Fruit fly (Drosophila melanogaster) whole organism, embryonic: ENCODE results near the gene CG3777.

ENCODE experiments used
- Adf1 ChIP-seq: fragments of 200-800 bp; sonication (Bioruptor generic); IDR thresholded peaks from 2 replicates; pipeline ENCODE4 v1.3.6; 2022; ENCODE audit warnings: missing biosample characterization, missing genetic modification characterization
- B-H2 ChIP-seq: fragments of 200-800 bp; sonication (Bioruptor generic); optimal IDR thresholded peaks from 2 replicates; lab custom pipeline; 2018; ENCODE audit warnings: missing biosample characterization, mild to moderate bottlenecking, missing genetic modification characterization
- CG12744 ChIP-seq: fragments of 200-800 bp; sonication (Bioruptor generic); optimal IDR thresholded peaks from 2 replicates; lab custom pipeline; 2016; ENCODE audit warnings: missing biosample characterization, missing genetic modification characterization
- CG15479 ChIP-seq: fragments of 200-800 bp; sonication (Bioruptor generic); optimal IDR thresholded peaks from 3 replicates; lab custom pipeline; 2019; ENCODE audit warnings: missing biosample characterization, mild to moderate bottlenecking, missing genetic modification characterization, moderate library complexity
- CG15601 ChIP-seq: fragments of 200-800 bp; sonication (Bioruptor generic); optimal IDR thresholded peaks from 3 replicates; lab custom pipeline; 2019; ENCODE audit warnings: missing biosample characterization, mild to moderate bottlenecking, missing genetic modification characterization, moderate library complexity
- CG17328 ChIP-seq: fragments of 200-800 bp; sonication (Bioruptor generic); IDR thresholded peaks from 2 replicates; pipeline ENCODE4 v1.3.6; 2022; ENCODE audit warnings: missing biosample characterization, missing genetic modification characterization
- CG17359 ChIP-seq: fragments of 200-800 bp; sonication (Bioruptor generic); optimal IDR thresholded peaks from 3 replicates; lab custom pipeline; 2018; ENCODE audit warnings: missing biosample characterization, mild to moderate bottlenecking, missing genetic modification characterization, moderate library complexity
- CG17612 ChIP-seq: fragments of 200-800 bp; sonication (Bioruptor generic); IDR thresholded peaks from 2 replicates; pipeline ENCODE4 v1.3.6; 2022; ENCODE audit warnings: missing biosample characterization, missing genetic modification characterization
- CG18262 ChIP-seq: fragments of 200-800 bp; optimal IDR thresholded peaks from 3 replicates; lab custom pipeline; 2019; ENCODE audit warnings: missing biosample characterization, mild to moderate bottlenecking, missing genetic modification characterization, moderate library complexity
- CG2889 ChIP-seq: fragments of 200-800 bp; sonication (Bioruptor generic); IDR thresholded peaks from 3 replicates; pipeline ENCODE4 v1.3.6; 2022; ENCODE audit warnings: missing biosample characterization, missing genetic modification characterization
- CG42726 ChIP-seq: fragments of 200-800 bp; sonication (Bioruptor generic); IDR thresholded peaks from 2 replicates; pipeline ENCODE4 v1.3.6; 2022; ENCODE audit warnings: missing biosample characterization, missing genetic modification characterization; ENCODE audit not compliant: partially characterized antibody
- CG4617 ChIP-seq: fragments of 200-800 bp; sonication (Bioruptor generic); optimal IDR thresholded peaks from 3 replicates; lab custom pipeline; 2016; ENCODE audit warnings: missing biosample characterization, missing genetic modification characterization, borderline replicate concordance
- CG6175 ChIP-seq: fragments of 200-800 bp; sonication (Bioruptor generic); IDR thresholded peaks from 3 replicates; pipeline ENCODE4 v1.3.6; 2022; ENCODE audit warnings: missing biosample characterization, missing genetic modification characterization
- CG6654 ChIP-seq: fragments of 200-800 bp; sonication (Bioruptor generic); optimal IDR thresholded peaks from 2 replicates; lab custom pipeline; 2017; ENCODE audit warnings: missing biosample characterization, mild to moderate bottlenecking, missing genetic modification characterization
- CG7556 ChIP-seq: fragments of 200-800 bp; sonication (Bioruptor generic); optimal IDR thresholded peaks from 2 replicates; lab custom pipeline; 2017; ENCODE audit warnings: missing biosample characterization, mild to moderate bottlenecking, missing genetic modification characterization
- CG8281 ChIP-seq: fragments of 200-800 bp; sonication (Bioruptor generic); optimal IDR thresholded peaks from 2 replicates; lab custom pipeline; 2018; ENCODE audit warnings: missing biosample characterization, mild to moderate bottlenecking, missing genetic modification characterization, moderate library complexity
- CG8359 ChIP-seq: fragments of 200-800 bp; sonication (Bioruptor generic); optimal IDR thresholded peaks from 2 replicates; lab custom pipeline; 2017; ENCODE audit warnings: missing biosample characterization, mild to moderate bottlenecking, missing genetic modification characterization, borderline replicate concordance
- CkIIα-i1 ChIP-seq: fragments of 200-800 bp; sonication (Bioruptor generic); IDR thresholded peaks from 2 replicates; pipeline ENCODE4 v1.3.6; 2022; ENCODE audit warnings: missing biosample characterization, missing genetic modification characterization
- HHEX ChIP-seq: fragments of 200-800 bp; sonication (Bioruptor generic); optimal IDR thresholded peaks from 3 replicates; lab custom pipeline; 2017; ENCODE audit warnings: missing biosample characterization, mild to moderate bottlenecking, missing genetic modification characterization, missing genetic modification reagents
- HLH3B ChIP-seq: fragments of 200-800 bp; sonication (Bioruptor generic); IDR thresholded peaks from 2 replicates; pipeline ENCODE4 v1.3.6; 2022; ENCODE audit warnings: missing biosample characterization, missing genetic modification characterization
- Jarid2 ChIP-seq: fragments of 200-800 bp; sonication (Bioruptor generic); optimal IDR thresholded peaks from 3 replicates; lab custom pipeline; 2017; ENCODE audit warnings: mild to moderate bottlenecking, missing biosample characterization, missing genetic modification reagents, missing genetic modification characterization
- Kr ChIP-seq: fragments of 200-800 bp; sonication (Bioruptor generic); optimal IDR thresholded peaks from 2 replicates; lab custom pipeline; 2017; ENCODE audit warnings: missing biosample characterization, mild to moderate bottlenecking, missing genetic modification characterization
- Ravus ChIP-seq: fragments of 200-800 bp; sonication (Bioruptor generic); IDR thresholded peaks from 2 replicates; pipeline ENCODE4 v1.3.6; 2022; ENCODE audit warnings: missing biosample characterization, missing genetic modification characterization
- Scr ChIP-seq: fragments of 200-800 bp; sonication (Bioruptor generic); IDR thresholded peaks from 2 replicates; pipeline ENCODE4 v1.3.6; 2022; ENCODE audit warnings: missing biosample characterization, missing genetic modification characterization; ENCODE audit not compliant: partially characterized antibody
- Sry-δ ChIP-seq: fragments of 200-800 bp; sonication (Bioruptor generic); optimal IDR thresholded peaks from 2 replicates; lab custom pipeline; 2016; ENCODE audit warnings: missing biosample characterization, missing genetic modification characterization
- Xrp1 ChIP-seq: fragments of 200-800 bp; sonication (Bioruptor generic); IDR thresholded peaks from 2 replicates; pipeline ENCODE4 v1.3.6; 2022; ENCODE audit warnings: missing biosample characterization, missing genetic modification characterization
- bab2 ChIP-seq: fragments of 200-800 bp; sonication (Bioruptor generic); optimal IDR thresholded peaks from 2 replicates; lab custom pipeline; 2016; ENCODE audit warnings: missing biosample characterization, missing genetic modification characterization
- bigmax ChIP-seq: fragments of 200-800 bp; sonication (Bioruptor generic); optimal IDR thresholded peaks from 2 replicates; lab custom pipeline; 2018; ENCODE audit warnings: missing biosample characterization, mild to moderate bottlenecking, missing genetic modification characterization
- cad ChIP-seq: fragments of >200 bp; optimal IDR thresholded peaks from 2 replicates; lab custom pipeline; 2017; ENCODE audit warnings: missing biosample characterization, missing genetic modification characterization
- cg ChIP-seq: fragments of 200-800 bp; sonication (Bioruptor generic); optimal IDR thresholded peaks from 3 replicates; lab custom pipeline; 2019; ENCODE audit warnings: missing biosample characterization, mild to moderate bottlenecking, missing genetic modification characterization, moderate library complexity
- chm ChIP-seq: fragments of 200-800 bp; sonication (Bioruptor generic); IDR thresholded peaks from 2 replicates; pipeline ENCODE4 v1.3.6; 2022; ENCODE audit warnings: missing biosample characterization, missing genetic modification characterization
- dpn ChIP-seq, 2 experiments: fragments of 200-800 bp; sonication (Bioruptor generic); optimal IDR thresholded peaks; 3 replicates each; lab custom pipeline; 2016; ENCODE audit warnings: missing biosample characterization in 2 of 2, missing genetic modification characterization in 2 of 2
- fd3F ChIP-seq: fragments of 200-800 bp; sonication (Bioruptor generic); optimal IDR thresholded peaks from 2 replicates; lab custom pipeline; 2018; ENCODE audit warnings: missing biosample characterization, mild to moderate bottlenecking, missing genetic modification characterization, moderate library complexity
- gce ChIP-seq: fragments of 200-800 bp; sonication (Bioruptor generic); IDR thresholded peaks from 3 replicates; pipeline ENCODE4 v1.3.6; 2022; ENCODE audit warnings: missing biosample characterization, missing genetic modification characterization
- gro ChIP-seq: fragments of 200-800 bp; sonication (Bioruptor generic); optimal IDR thresholded peaks from 2 replicates; lab custom pipeline; 2016; ENCODE audit warnings: missing biosample characterization, missing genetic modification characterization
- ham ChIP-seq: fragments of 200-800 bp; sonication (Bioruptor generic); IDR thresholded peaks from 2 replicates; pipeline ENCODE4 v1.3.6; 2022; ENCODE audit warnings: missing biosample characterization, missing genetic modification characterization
- insv ChIP-seq, 2 experiments: fragments of 200-800 bp; sonication (Bioruptor generic); optimal IDR thresholded peaks; 3 replicates each; lab custom pipeline; 2016 to 2018; ENCODE audit warnings: missing biosample characterization in 2 of 2, missing genetic modification characterization in 2 of 2
- ken ChIP-seq: fragments of 200-800 bp; sonication (Bioruptor generic); IDR thresholded peaks from 3 replicates; pipeline ENCODE4 v1.3.6; 2022; ENCODE audit warnings: missing biosample characterization, missing genetic modification characterization
- lbe ChIP-seq: fragments of 200-800 bp; sonication (Bioruptor generic); optimal IDR thresholded peaks from 2 replicates; lab custom pipeline; 2016; ENCODE audit warnings: missing biosample characterization, mild to moderate bottlenecking, missing genetic modification characterization
- lmd ChIP-seq: fragments of 200-800 bp; sonication (Bioruptor generic); IDR thresholded peaks from 2 replicates; pipeline ENCODE4 v1.3.6; 2022; ENCODE audit warnings: missing biosample characterization, missing genetic modification characterization
- nerfin-1 ChIP-seq: fragments of 200-800 bp; sonication (Bioruptor generic); optimal IDR thresholded peaks from 3 replicates; lab custom pipeline; 2019; ENCODE audit warnings: missing biosample characterization, mild to moderate bottlenecking, missing genetic modification characterization, moderate library complexity
- pfk ChIP-seq: fragments of 200-800 bp; sonication (Bioruptor generic); optimal IDR thresholded peaks from 2 replicates; lab custom pipeline; 2018; ENCODE audit warnings: missing biosample characterization, mild to moderate bottlenecking, missing genetic modification characterization, moderate library complexity
- pita ChIP-seq: fragments of 200-800 bp; sonication (Bioruptor generic); optimal IDR thresholded peaks from 2 replicates; lab custom pipeline; 2017; ENCODE audit warnings: missing biosample characterization, mild to moderate bottlenecking, missing genetic modification characterization
- pnt ChIP-seq: fragments of 200-800 bp; sonication (Bioruptor generic); optimal IDR thresholded peaks from 3 replicates; lab custom pipeline; 2016; ENCODE audit warnings: missing biosample characterization, missing genetic modification characterization
- psq ChIP-seq: fragments of 200-800 bp; sonication (Bioruptor generic); optimal IDR thresholded peaks from 2 replicates; lab custom pipeline; 2017; ENCODE audit warnings: missing biosample characterization, missing genetic modification characterization
- sc ChIP-seq, 3 experiments: fragments of >200 bp in 2 of 3; fragments of 200-800 bp in 1 of 3; sonication (Bioruptor generic) in 1 of 3; optimal IDR thresholded peaks; 2 replicates in 2 of 3; 3 replicates in 1 of 3; lab custom pipeline; 2017; ENCODE audit warnings: mild to moderate bottlenecking in 1 of 3, missing biosample characterization in 1 of 3, missing genetic modification characterization in 1 of 3, missing genetic modification reagents in 1 of 3
- sug ChIP-seq: fragments of 200-800 bp; optimal IDR thresholded peaks from 2 replicates; lab custom pipeline; 2019; ENCODE audit warnings: missing biosample characterization, mild to moderate bottlenecking, missing genetic modification characterization, moderate library complexity
- toy ChIP-seq: fragments of 200-800 bp; sonication (Bioruptor generic); IDR thresholded peaks from 2 replicates; pipeline ENCODE4 v1.3.6; 2022; ENCODE audit warnings: missing biosample characterization, missing genetic modification characterization
- wdn ChIP-seq: fragments of 200-800 bp; sonication (Bioruptor generic); IDR thresholded peaks from 2 replicates; pipeline ENCODE4 v1.3.6; 2022; ENCODE audit warnings: missing biosample characterization, missing genetic modification characterization
- wek ChIP-seq: fragments of 200-800 bp; sonication (Bioruptor generic); optimal IDR thresholded peaks from 3 replicates; lab custom pipeline; 2018; ENCODE audit warnings: missing biosample characterization, mild to moderate bottlenecking, missing genetic modification characterization, moderate library complexity
- zf30C ChIP-seq: fragments of 200-800 bp; sonication (Bioruptor generic); optimal IDR thresholded peaks from 3 replicates; lab custom pipeline; 2018; ENCODE audit warnings: missing biosample characterization, mild to moderate bottlenecking, missing genetic modification characterization

Gene CG3777

DNA sequence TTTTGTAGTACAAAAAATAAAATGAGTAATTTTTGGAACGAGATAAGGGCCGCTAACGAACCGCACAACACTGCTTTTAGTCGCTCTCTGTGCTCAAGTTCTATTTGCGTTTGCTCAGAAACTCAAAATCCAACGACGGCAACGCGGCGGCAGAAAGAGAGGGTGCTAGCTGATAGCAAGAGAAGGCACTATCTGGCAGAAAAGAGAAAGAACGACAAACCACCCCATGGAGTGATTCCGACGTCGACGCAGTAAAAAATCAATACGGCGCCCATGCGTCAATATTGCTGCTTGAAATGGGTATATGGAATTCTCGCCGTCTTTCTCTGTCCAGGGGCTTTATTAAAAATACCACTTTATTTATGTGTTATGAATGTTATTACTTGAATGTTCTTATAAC, 3.4 kb upstream of the CG3777 start (continued):
- TF ChIP-seq CG17612 (GFP tag; lab: Robert Waterston, UW) (no peak), CG18262 (tag; lab: Kevin White, UChicago) (no peak), ham (GFP tag; lab: Robert Waterston, UW) (no peak), CG8359 (GFP tag; lab: Kevin White, UChicago) (no peak), toy (GFP tag; lab: Robert Waterston, UW) (no peak), bab2 (GFP tag; lab: Kevin White, UChicago) (no peak), gce (no peak), HHEX (no peak), CG7556 (GFP tag; lab: Kevin White, UChicago) (no peak), ken (no peak), insv (GFP tag; optimal IDR thresholded peaks at IDR 0.05; lab: Kevin White, UChicago) (peak in 1 of 2 experiments; percentile 11), sc (optimal IDR thresholded peaks at IDR 0.05; lab: Kevin White, UChicago) (no peak), sc (GFP tag; optimal IDR thresholded peaks at IDR 0.05; lab: Kevin White, UChicago) (no peak), CG15601 (no peak), psq (no peak), B-H2 (GFP tag; lab: Kevin White, UChicago) (no peak), CG17328 (0 out of 2 replicates have a peak, but pooled peaks have one; percentile 14), Jarid2 (GFP tag; lab: Kevin White, UChicago) (peak; percentile 18), Scr (GFP tag; lab: Robert Waterston, UW) (0 out of 2 replicates have a peak, but pooled peaks have one; percentile 26), CkIIα-i1 (GFP tag; lab: Robert Waterston, UW) (no peak), fd3F (no peak), pita (GFP tag; lab: Kevin White, UChicago) (no peak), HLH3B (no peak; the same call in 1 of the 2 replicates), Xrp1 (GFP tag; lab: Robert Waterston, UW) (peak; percentile 49), Kr (GFP tag; lab: Kevin White, UChicago) (no peak), chm (GFP tag; lab: Robert Waterston, UW) (peak; percentile 70; the same call in 1 of the 2 replicates), sug (tag; lab: Kevin White, UChicago) (peak; percentile 50), pnt (GFP tag; lab: Kevin White, UChicago) (no peak), wek (peak; percentile 22), pfk (GFP tag; lab: Kevin White, UChicago) (no peak), CG6175 (GFP tag; lab: Robert Waterston, UW) (no peak), wdn (GFP tag; lab: Robert Waterston, UW) (no peak), Ravus (GFP tag; lab: Robert Waterston, UW) (no peak), dpn (GFP tag; optimal IDR thresholded peaks at IDR 0.05; lab: Kevin White, UChicago) (no peak), CG12744 (GFP tag; lab: Kevin White, UChicago) (no peak), CG8281 (tag; lab: Kevin White, UChicago) (peak; percentile 57), bigmax (GFP tag; lab: Kevin White, UChicago) (no peak), nerfin-1 (tag; lab: Kevin White, UChicago) (no peak), lmd (GFP tag; lab: Robert Waterston, UW) (no peak), gro (GFP tag; lab: Kevin White, UChicago) (no peak), CG2889 (no peak), cg (GFP tag; lab: Kevin White, UChicago) (no peak), Adf1 (GFP tag; lab: Robert Waterston, UW) (peak; percentile 69), lbe (GFP tag; lab: Kevin White, UChicago) (no peak), zf30C (GFP tag; lab: Kevin White, UChicago) (no peak), Sry-δ (GFP tag; lab: Kevin White, UChicago) (no peak), CG17359 (tag; lab: Kevin White, UChicago) (no peak), CG4617 (GFP tag; lab: Kevin White, UChicago) (no peak), CG15479 (GFP tag; lab: Kevin White, UChicago) (no peak), CG42726 (no peak), CG6654 (GFP tag; lab: Kevin White, UChicago) (no peak), cad (GFP tag; lab: Kevin White, UChicago) (no peak)
